Fruit fly (Drosophila melanogaster) whole organism, embryonic: ENCODE measurements around the gene CG10793.

Source experiments
- Antp ChIP-seq: fragments of 200-800 bp; sonication (Bioruptor generic); optimal IDR thresholded peaks from 3 replicates; lab custom pipeline; 2016; ENCODE audit warnings: missing biosample characterization, missing genetic modification characterization
- CG10431 ChIP-seq: fragments of 200-800 bp; sonication (Bioruptor generic); optimal IDR thresholded peaks from 3 replicates; lab custom pipeline; 2018; ENCODE audit warnings: missing biosample characterization, mild to moderate bottlenecking, missing genetic modification characterization
- CG10979 ChIP-seq: fragments of 200-800 bp; sonication (Bioruptor generic); optimal IDR thresholded peaks from 2 replicates; lab custom pipeline; 2018; ENCODE audit warnings: missing biosample characterization, mild to moderate bottlenecking, missing genetic modification characterization, moderate library complexity
- CG11093 ChIP-seq: fragments of 200-800 bp; sonication (Bioruptor generic); IDR thresholded peaks from 3 replicates; pipeline ENCODE4 v1.3.6; 2022; ENCODE audit warnings: missing biosample characterization, missing genetic modification characterization
- CG11696 ChIP-seq: fragments of 200-800 bp; sonication (Bioruptor generic); IDR thresholded peaks from 2 replicates; pipeline ENCODE4 v1.3.6; 2022; ENCODE audit warnings: missing biosample characterization, missing genetic modification characterization
- CG11723 ChIP-seq: fragments of 200-800 bp; sonication (Bioruptor generic); optimal IDR thresholded peaks from 2 replicates; lab custom pipeline; 2017; ENCODE audit warnings: missing biosample characterization, mild to moderate bottlenecking, missing genetic modification characterization
- CG12104 ChIP-seq: fragments of 200-800 bp; sonication (Bioruptor generic); optimal IDR thresholded peaks from 3 replicates; lab custom pipeline; 2016; ENCODE audit warnings: missing biosample characterization, missing genetic modification characterization
- CG12942 ChIP-seq: fragments of 200-800 bp; sonication (Bioruptor generic); optimal IDR thresholded peaks from 3 replicates; lab custom pipeline; 2016; ENCODE audit warnings: missing biosample characterization, missing genetic modification characterization
- CG14014 ChIP-seq: fragments of 200-800 bp; sonication (Bioruptor generic); IDR thresholded peaks from 2 replicates; pipeline ENCODE4 v1.3.6; 2022; ENCODE audit warnings: missing biosample characterization, missing genetic modification characterization
- CG14965 ChIP-seq: fragments of 200-800 bp; sonication (Bioruptor generic); optimal IDR thresholded peaks from 2 replicates; lab custom pipeline; 2016; ENCODE audit warnings: missing biosample characterization, missing genetic modification characterization, borderline replicate concordance
- CG1603 ChIP-seq: fragments of 200-800 bp; sonication (Bioruptor generic); optimal IDR thresholded peaks from 2 replicates; lab custom pipeline; 2019; ENCODE audit warnings: missing biosample characterization, mild to moderate bottlenecking, missing genetic modification characterization, moderate library complexity
- CG17328 ChIP-seq: fragments of 200-800 bp; sonication (Bioruptor generic); IDR thresholded peaks from 2 replicates; pipeline ENCODE4 v1.3.6; 2022; ENCODE audit warnings: missing biosample characterization, missing genetic modification characterization
- CG17361 ChIP-seq: fragments of 200-800 bp; sonication (Bioruptor generic); IDR thresholded peaks from 3 replicates; pipeline ENCODE4 v1.3.6; 2022; ENCODE audit warnings: missing biosample characterization, missing genetic modification characterization
- CG18262 ChIP-seq: fragments of 200-800 bp; optimal IDR thresholded peaks from 3 replicates; lab custom pipeline; 2019; ENCODE audit warnings: missing biosample characterization, mild to moderate bottlenecking, missing genetic modification characterization, moderate library complexity
- CG31224 ChIP-seq: fragments of 200-800 bp; sonication (Bioruptor generic); IDR thresholded peaks from 2 replicates; pipeline ENCODE4 v1.3.6; 2022; ENCODE audit warnings: missing biosample characterization, missing genetic modification characterization
- CG3163 ChIP-seq: fragments of 200-800 bp; sonication (Bioruptor generic); optimal IDR thresholded peaks from 3 replicates; lab custom pipeline; 2016; ENCODE audit warnings: missing biosample characterization, missing genetic modification characterization
- CG32772 ChIP-seq: fragments of 200-800 bp; sonication (Bioruptor generic); IDR thresholded peaks from 2 replicates; pipeline ENCODE4 v1.3.6; 2022; ENCODE audit warnings: missing biosample characterization, missing genetic modification characterization
- CG34422 ChIP-seq: fragments of 200-800 bp; sonication (Bioruptor generic); IDR thresholded peaks from 3 replicates; pipeline ENCODE4 v1.3.6; 2022; ENCODE audit warnings: missing biosample characterization, missing genetic modification characterization
- CG7556 ChIP-seq: fragments of 200-800 bp; sonication (Bioruptor generic); optimal IDR thresholded peaks from 2 replicates; lab custom pipeline; 2017; ENCODE audit warnings: missing biosample characterization, mild to moderate bottlenecking, missing genetic modification characterization
- CG8765 ChIP-seq: fragments of 200-800 bp; sonication (Bioruptor generic); IDR thresholded peaks from 2 replicates; pipeline ENCODE4 v1.3.6; 2022; ENCODE audit warnings: missing biosample characterization, missing genetic modification characterization
- CG8924 ChIP-seq: fragments of 200-800 bp; optimal IDR thresholded peaks from 3 replicates; lab custom pipeline; 2019; ENCODE audit warnings: missing biosample characterization, mild to moderate bottlenecking, missing genetic modification characterization, moderate library complexity
- CG9932 ChIP-seq: fragments of 200-800 bp; sonication (Bioruptor generic); IDR thresholded peaks from 2 replicates; pipeline ENCODE4 v1.3.6; 2022; ENCODE audit warnings: missing biosample characterization, missing genetic modification characterization
- CHES-1-like ChIP-seq: fragments of 200-800 bp; sonication (Bioruptor generic); optimal IDR thresholded peaks from 2 replicates; lab custom pipeline; 2016; ENCODE audit warnings: missing biosample characterization, missing genetic modification characterization
- D ChIP-seq, 2 experiments: fragments of 200-800 bp in 1 of 2; fragments of >200 bp in 1 of 2; sonication (Bioruptor generic) in 1 of 2; optimal IDR thresholded peaks; 2 replicates in 1 of 2; 3 replicates in 1 of 2; lab custom pipeline; 2017; ENCODE audit warnings: mild to moderate bottlenecking in 1 of 2, missing biosample characterization in 1 of 2, missing genetic modification characterization in 1 of 2, missing genetic modification reagents in 1 of 2
- D19A ChIP-seq: fragments of 200-800 bp; optimal IDR thresholded peaks from 3 replicates; lab custom pipeline; 2019; ENCODE audit warnings: missing biosample characterization, mild to moderate bottlenecking, missing genetic modification characterization, moderate library complexity
- Dref ChIP-seq: fragments of 200-800 bp; sonication (Bioruptor generic); IDR thresholded peaks from 2 replicates; pipeline ENCODE4 v1.3.6; 2022; ENCODE audit warnings: missing biosample characterization, missing genetic modification characterization
- Lpt ChIP-seq: fragments of >200 bp; optimal IDR thresholded peaks from 2 replicates; lab custom pipeline; 2018; ENCODE audit warnings: missing biosample characterization, missing genetic modification characterization
- MBD-R2 ChIP-seq: fragments of 200-800 bp; sonication (Bioruptor generic); IDR thresholded peaks from 2 replicates; pipeline ENCODE4 v1.3.6; 2022; ENCODE audit warnings: missing biosample characterization, missing genetic modification characterization
- Mrtf ChIP-seq: fragments of 200-800 bp; sonication (Bioruptor generic); IDR thresholded peaks from 3 replicates; pipeline ENCODE4 v1.3.6; 2022; ENCODE audit warnings: missing biosample characterization, missing genetic modification characterization
- Nf-YC ChIP-seq: fragments of 200-800 bp; optimal IDR thresholded peaks from 3 replicates; lab custom pipeline; 2019; ENCODE audit warnings: missing biosample characterization, mild to moderate bottlenecking, missing genetic modification characterization, moderate library complexity
- Rx ChIP-seq: fragments of 200-800 bp; sonication (Bioruptor generic); IDR thresholded peaks from 2 replicates; pipeline ENCODE4 v1.3.6; 2022; ENCODE audit warnings: missing biosample characterization, missing genetic modification characterization
- Sox102F ChIP-seq: fragments of 200-800 bp; sonication (Bioruptor generic); optimal IDR thresholded peaks from 2 replicates; lab custom pipeline; 2018; ENCODE audit warnings: missing biosample characterization, mild to moderate bottlenecking, missing genetic modification characterization, moderate library complexity
- TFAM ChIP-seq: fragments of 200-800 bp; sonication (Bioruptor generic); optimal IDR thresholded peaks from 2 replicates; lab custom pipeline; 2017; ENCODE audit warnings: missing biosample characterization, missing genetic modification characterization, inconsistent platforms
- az2 ChIP-seq: fragments of 200-800 bp; sonication (Bioruptor generic); optimal IDR thresholded peaks from 3 replicates; lab custom pipeline; 2016; ENCODE audit warnings: missing biosample characterization, missing genetic modification characterization
- bsh ChIP-seq, 2 experiments: fragments of 200-800 bp; sonication (Bioruptor generic); optimal IDR thresholded peaks; 2 replicates each; lab custom pipeline; 2017 to 2018; ENCODE audit warnings: mild to moderate bottlenecking in 2 of 2, missing biosample characterization in 2 of 2, missing genetic modification characterization in 2 of 2, moderate library complexity in 1 of 2
- cg ChIP-seq: fragments of 200-800 bp; sonication (Bioruptor generic); optimal IDR thresholded peaks from 3 replicates; lab custom pipeline; 2019; ENCODE audit warnings: missing biosample characterization, mild to moderate bottlenecking, missing genetic modification characterization, moderate library complexity
- dmrt11E ChIP-seq: fragments of 200-800 bp; sonication (Bioruptor generic); optimal IDR thresholded peaks from 3 replicates; lab custom pipeline; 2018; ENCODE audit warnings: missing biosample characterization, mild to moderate bottlenecking, missing genetic modification characterization, moderate library complexity
- emc ChIP-seq: fragments of 200-800 bp; sonication (Bioruptor generic); optimal IDR thresholded peaks from 2 replicates; lab custom pipeline; 2016; ENCODE audit warnings: missing biosample characterization, missing genetic modification characterization
- ewg ChIP-seq: fragments of 200-800 bp; sonication (Bioruptor generic); optimal IDR thresholded peaks from 3 replicates; lab custom pipeline; 2017; ENCODE audit warnings: mild to moderate bottlenecking, missing biosample characterization, missing genetic modification reagents, missing genetic modification characterization
- gt ChIP-seq: fragments of 200-800 bp; sonication (Bioruptor generic); IDR thresholded peaks from 2 replicates; pipeline ENCODE4 v1.3.6; 2022; ENCODE audit warnings: missing biosample characterization, missing genetic modification characterization
- her ChIP-seq: fragments of 200-800 bp; sonication (Bioruptor generic); optimal IDR thresholded peaks from 2 replicates; lab custom pipeline; 2016; ENCODE audit warnings: missing biosample characterization, missing genetic modification characterization
- ken ChIP-seq: fragments of 200-800 bp; sonication (Bioruptor generic); IDR thresholded peaks from 3 replicates; pipeline ENCODE4 v1.3.6; 2022; ENCODE audit warnings: missing biosample characterization, missing genetic modification characterization
- lilli ChIP-seq: fragments of 200-800 bp; sonication (Bioruptor generic); optimal IDR thresholded peaks from 3 replicates; lab custom pipeline; 2016; ENCODE audit warnings: missing biosample characterization, missing genetic modification characterization
- nmo ChIP-seq: fragments of 200-800 bp; sonication (Bioruptor generic); optimal IDR thresholded peaks from 2 replicates; lab custom pipeline; 2018; ENCODE audit warnings: missing biosample characterization, mild to moderate bottlenecking, missing genetic modification characterization, moderate library complexity
- onecut ChIP-seq: fragments of 200-800 bp; sonication (Bioruptor generic); IDR thresholded peaks from 2 replicates; pipeline ENCODE4 v1.3.6; 2022; ENCODE audit warnings: missing biosample characterization, missing genetic modification characterization
- schlank ChIP-seq: fragments of 200-800 bp; sonication (Bioruptor generic); optimal IDR thresholded peaks from 2 replicates; lab custom pipeline; 2018; ENCODE audit warnings: missing biosample characterization, mild to moderate bottlenecking, missing genetic modification characterization
- tll ChIP-seq, 2 experiments: fragments of 200-800 bp in 1 of 2; fragments of >200 bp in 1 of 2; sonication (Bioruptor generic) in 1 of 2; optimal IDR thresholded peaks; 2 replicates each; lab custom pipeline; 2017 to 2019; ENCODE audit warnings: missing biosample characterization in 2 of 2, missing genetic modification characterization in 2 of 2, mild to moderate bottlenecking in 1 of 2, moderate library complexity in 1 of 2
- tna ChIP-seq: fragments of 200-800 bp; sonication (Bioruptor generic); IDR thresholded peaks from 2 replicates; pipeline ENCODE4 v1.3.6; 2022; ENCODE audit warnings: missing biosample characterization, missing genetic modification characterization; ENCODE audit not compliant: partially characterized antibody
- twi ChIP-seq: fragments of 200-800 bp; optimal IDR thresholded peaks from 2 replicates; lab custom pipeline; 2019; ENCODE audit warnings: missing biosample characterization, mild to moderate bottlenecking, missing genetic modification characterization, moderate library complexity
- tx ChIP-seq: fragments of 200-800 bp; sonication (Bioruptor generic); optimal IDR thresholded peaks from 2 replicates; lab custom pipeline; 2016; ENCODE audit warnings: missing biosample characterization, missing genetic modification characterization

The CG10793 gene

dm6 chrX:3351560-3351959 lies 35.4 kb upstream of the CG10793 start:
- TF ChIP-seq cg (GFP tag; lab: Kevin White, UChicago) (peak; percentile 32), CG12942 (no peak), CG3163 (GFP tag; lab: Kevin White, UChicago) (no peak), ken (GFP tag; lab: Robert Waterston, UW) (no peak), gt (GFP tag; lab: Robert Waterston, UW) (no peak), her (GFP tag; lab: Kevin White, UChicago) (no peak), twi (tag; lab: Kevin White, UChicago) (peak; percentile 98), CG11723 (GFP tag; lab: Kevin White, UChicago) (no peak), CG8924 (tag; lab: Kevin White, UChicago) (no peak), CG10431 (GFP tag; lab: Kevin White, UChicago) (no peak), tll (GFP tag; optimal IDR thresholded peaks at IDR 0.05; lab: Kevin White, UChicago) (peak in 1 of 2 experiments; percentile 27)

DNA sequence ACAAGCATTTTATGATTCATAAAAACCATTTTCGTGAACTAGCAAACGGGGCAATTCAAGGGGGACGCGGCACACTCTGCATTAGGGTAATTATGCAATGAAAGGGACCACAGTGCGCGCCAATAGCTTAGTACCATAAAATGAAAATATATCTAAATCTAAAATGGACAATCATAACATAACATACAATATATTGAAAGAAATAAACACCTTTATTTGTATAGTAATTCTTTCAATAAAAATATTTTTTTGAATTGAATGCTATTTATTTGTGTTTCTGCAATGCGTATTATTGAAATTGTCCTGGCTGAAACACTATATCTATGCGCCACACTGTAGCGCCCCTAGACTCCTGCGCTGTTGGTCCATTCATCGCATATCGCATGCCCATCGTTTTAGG lies 34.8 kb upstream of the CG10793 start:
- TF ChIP-seq CG7556 = peak; percentile 24
- peak; percentile 41 for TF ChIP-seq CG1603 (tag; lab: Kevin White, UChicago)
- TF ChIP-seq D (optimal IDR thresholded peaks at IDR 0.05; lab: Kevin White, UChicago) = no peak
- peak; percentile 6 for TF ChIP-seq D (GFP tag; optimal IDR thresholded peaks at IDR 0.05; lab: Kevin White, UChicago)
- TF ChIP-seq Mrtf (GFP tag; lab: Robert Waterston, UW) = no peak
- TF ChIP-seq CG34422 (GFP tag; lab: Robert Waterston, UW) = no peak
- peak; percentile 22 for TF ChIP-seq Sox102F
- TF ChIP-seq onecut (GFP tag; lab: Robert Waterston, UW) = no peak
- TF ChIP-seq CG14965 (GFP tag; lab: Kevin White, UChicago) = no peak
- TF ChIP-seq lilli (GFP tag; lab: Kevin White, UChicago) = peak; percentile 2
- no peak for TF ChIP-seq Lpt (GFP tag; lab: Kevin White, UChicago)
- no peak for TF ChIP-seq CG8765
- peak; percentile 15 for TF ChIP-seq D19A (tag; lab: Kevin White, UChicago)
- 0 out of 2 replicates have a peak, but pooled peaks have one; percentile 12 for TF ChIP-seq MBD-R2
- no peak for TF ChIP-seq CG31224
- peak; percentile 37 for TF ChIP-seq CG18262 (tag; lab: Kevin White, UChicago)
- no peak for TF ChIP-seq tx (GFP tag; lab: Kevin White, UChicago)
- TF ChIP-seq CG17328 (GFP tag; lab: Robert Waterston, UW) = peak; percentile 31; the same call in 1 of the 2 replicates
- no peak for TF ChIP-seq CG14014
- TF ChIP-seq emc (GFP tag; lab: Kevin White, UChicago) = no peak
- no peak for TF ChIP-seq Rx
- peak; percentile 7 for TF ChIP-seq nmo
- TF ChIP-seq CG11696 (GFP tag; lab: Robert Waterston, UW) = peak; percentile 82
- TF ChIP-seq CG10979 (tag; lab: Kevin White, UChicago) = peak; percentile 53
- TF ChIP-seq dmrt11E = peak; percentile 57
- no peak for TF ChIP-seq Antp (GFP tag; lab: Kevin White, UChicago)
- TF ChIP-seq Nf-YC (tag; lab: Kevin White, UChicago) = no peak
- TF ChIP-seq CG32772 (GFP tag; lab: Robert Waterston, UW) = 0 out of 2 replicates have a peak, but pooled peaks have one; percentile 19
- TF ChIP-seq az2 (GFP tag; lab: Kevin White, UChicago) = peak; percentile 4
- TF ChIP-seq tna (GFP tag; lab: Robert Waterston, UW) = no peak
- no peak for TF ChIP-seq Dref
- no peak for TF ChIP-seq CHES-1-like (GFP tag; lab: Kevin White, UChicago)
- TF ChIP-seq ewg (GFP tag; lab: Kevin White, UChicago) = no peak
- TF ChIP-seq CG12104 (GFP tag; lab: Kevin White, UChicago) = no peak
- TF ChIP-seq CG11093 (GFP tag; lab: Robert Waterston, UW) = 0 out of 3 replicates have a peak, but pooled peaks have one; percentile 11
- peak in 1 of 2 experiments; percentile 20 for TF ChIP-seq bsh (GFP tag; optimal IDR thresholded peaks at IDR 0.05; lab: Kevin White, UChicago)
- TF ChIP-seq schlank (tag; lab: Kevin White, UChicago) = no peak
- TF ChIP-seq TFAM (GFP tag; lab: Kevin White, UChicago) = no peak
- TF ChIP-seq CG9932 (GFP tag; lab: Robert Waterston, UW) = no peak
- TF ChIP-seq CG17361 = 0 out of 3 replicates have a peak, but pooled peaks have one; percentile 25
